Worm (Caenorhabditis elegans) whole organism, L4/young adult: ENCODE data around the gene trpp-1.

ENCODE experiments used
- dao-5 ChIP-seq: sonication (generic microtip); optimal IDR thresholded peaks from 2 replicates; lab custom pipeline; 2016; ENCODE audit warnings: missing genotype, missing genetic modification characterization, moderate library complexity, missing compliant biosample characterization
- him-1 ChIP-seq: sonication (generic microtip); optimal IDR thresholded peaks from 2 replicates; lab custom pipeline; 2016; ENCODE audit warnings: missing genotype, missing genetic modification reagents, missing genetic modification characterization, missing compliant biosample characterization

DNA sequence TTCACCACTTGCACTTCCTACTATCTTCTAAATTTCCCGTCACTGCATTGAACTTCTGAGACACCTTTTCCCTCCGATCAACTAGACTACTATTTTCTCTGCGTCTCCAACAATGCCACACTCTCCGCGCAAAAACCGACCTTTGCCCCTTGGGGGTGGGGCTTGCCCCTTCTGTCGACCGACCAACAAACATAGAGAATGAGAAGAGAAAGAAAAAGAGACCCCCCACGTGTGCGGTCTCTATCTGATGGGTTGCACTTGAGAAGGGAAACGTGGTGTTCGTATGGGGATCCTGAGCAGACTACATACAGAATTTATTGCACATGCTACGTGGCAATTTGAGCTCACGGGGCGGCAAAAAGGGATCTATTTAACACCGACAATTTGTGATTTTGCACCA is 46.2 kb upstream of the trpp-1 start:
- TF ChIP-seq him-1 (tag; lab: Kevin White, UChicago) (no peak), dao-5 (tag; lab: Kevin White, UChicago) (no peak)
